Fruit fly (Drosophila melanogaster) whole organism, pupa: ENCODE measurements around the gene Cpr76Bb.

Experiments used
- CG10348 ChIP-seq: fragments of 200-800 bp; sonication (Bioruptor generic); IDR thresholded peaks from 2 replicates; pipeline ENCODE4 v1.3.6; 2022; ENCODE audit warnings: missing biosample characterization, missing genetic modification characterization
- CG12605 ChIP-seq: fragments of 200-800 bp; sonication (Bioruptor generic); IDR thresholded peaks from 2 replicates; pipeline ENCODE4 v1.3.6; 2022; ENCODE audit warnings: missing biosample characterization, missing genetic modification characterization
- CG13204 ChIP-seq: fragments of 200-800 bp; sonication (Bioruptor generic); optimal IDR thresholded peaks from 2 replicates; lab custom pipeline; 2018; ENCODE audit warnings: missing biosample characterization, mild to moderate bottlenecking, missing genetic modification characterization, moderate library complexity
- CG14655 ChIP-seq: fragments of 200-800 bp; sonication (Bioruptor generic); optimal IDR thresholded peaks from 3 replicates; lab custom pipeline; 2017; ENCODE audit warnings: mild to moderate bottlenecking, missing biosample characterization, missing genetic modification reagents, missing genetic modification characterization
- CG15710 ChIP-seq: fragments of 200-800 bp; sonication (Bioruptor generic); optimal IDR thresholded peaks from 2 replicates; lab custom pipeline; 2018; ENCODE audit warnings: missing biosample characterization, mild to moderate bottlenecking, missing genetic modification characterization, moderate library complexity
- CG34367 ChIP-seq: fragments of 200-800 bp; sonication (Bioruptor generic); optimal IDR thresholded peaks from 2 replicates; lab custom pipeline; 2018; ENCODE audit warnings: missing biosample characterization, mild to moderate bottlenecking, missing genetic modification characterization
- CG4496 ChIP-seq: fragments of 200-800 bp; sonication (Bioruptor generic); IDR thresholded peaks from 3 replicates; pipeline ENCODE4 v1.3.6; 2022; ENCODE audit warnings: missing biosample characterization, missing genetic modification characterization
- CG8159 ChIP-seq: fragments of 200-800 bp; sonication (Bioruptor generic); optimal IDR thresholded peaks from 3 replicates; lab custom pipeline; 2018; ENCODE audit warnings: missing biosample characterization, mild to moderate bottlenecking, missing genetic modification characterization, moderate library complexity
- CG8301 ChIP-seq: fragments of 200-800 bp; sonication (Bioruptor generic); optimal IDR thresholded peaks from 2 replicates; lab custom pipeline; 2018; ENCODE audit warnings: missing biosample characterization, mild to moderate bottlenecking, missing genetic modification characterization
- CG9948 ChIP-seq: fragments of 200-800 bp; sonication (Bioruptor generic); optimal IDR thresholded peaks from 2 replicates; lab custom pipeline; 2018; ENCODE audit warnings: missing biosample characterization, mild to moderate bottlenecking, missing genetic modification characterization, moderate library complexity
- D1 ChIP-seq: fragments of 200-800 bp; sonication (Bioruptor generic); optimal IDR thresholded peaks from 2 replicates; lab custom pipeline; 2018; ENCODE audit warnings: missing biosample characterization, mild to moderate bottlenecking, missing genetic modification characterization, moderate library complexity
- EcR ChIP-seq: fragments of 200-800 bp; sonication (Bioruptor generic); optimal IDR thresholded peaks from 3 replicates; lab custom pipeline; 2019; ENCODE audit warnings: missing biosample characterization, missing genetic modification characterization, mild to moderate bottlenecking, moderate library complexity, missing genetic modification reagents
- Pif1B ChIP-seq: fragments of 200-800 bp; sonication (Bioruptor generic); optimal IDR thresholded peaks from 3 replicates; lab custom pipeline; 2016; ENCODE audit warnings: missing biosample characterization, missing genetic modification characterization
- Snoo ChIP-seq: fragments of 200-800 bp; sonication (Bioruptor generic); optimal IDR thresholded peaks from 3 replicates; lab custom pipeline; 2017; ENCODE audit warnings: missing biosample characterization, mild to moderate bottlenecking, missing genetic modification characterization, inconsistent platforms

- TF ChIP-seq CG14655 (GFP tag; lab: Kevin White, UChicago) (no peak), Pif1B (no peak), CG8159 (tag; lab: Kevin White, UChicago) (no peak), Snoo (tag; lab: Kevin White, UChicago) (no peak), CG12605 (no peak), CG9948 (tag; lab: Kevin White, UChicago) (no peak), CG10348 (GFP tag; lab: Robert Waterston, UW) (no peak), CG34367 (tag; lab: Kevin White, UChicago) (no peak), CG15710 (no peak), CG13204 (GFP tag; lab: Kevin White, UChicago) (no peak), EcR (no peak), CG4496 (GFP tag; lab: Robert Waterston, UW) (no peak), CG8301 (tag; lab: Kevin White, UChicago) (no peak), D1 (tag; lab: Kevin White, UChicago) (no peak)
Measured at dm6 chr3L:19518232-19518631, 1.2 kb upstream of the Cpr76Bb start, which contains the start of gene Cpr76Ba.
